Worm (Caenorhabditis elegans): ENCODE data around the gene C16E9.1.

Gene C16E9.1

DNA sequence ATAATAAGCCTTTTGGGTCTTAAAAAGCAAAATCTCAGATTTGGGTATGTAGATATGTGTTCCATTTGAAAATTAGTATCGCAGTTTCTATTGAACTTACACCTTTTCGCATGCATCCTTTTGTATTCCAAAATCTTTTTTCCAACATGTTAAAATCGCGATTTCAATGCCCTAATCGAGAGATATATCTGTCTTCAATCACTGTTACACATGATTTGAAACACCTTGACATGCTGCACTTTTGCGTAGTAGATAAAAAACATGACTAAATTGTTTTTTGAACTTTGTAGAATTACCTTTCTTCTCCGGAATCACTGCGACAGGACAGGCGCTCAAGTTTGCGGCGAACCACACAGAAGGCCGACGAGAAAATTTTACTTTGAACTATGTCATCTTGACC, 1.7 kb downstream of the C16E9.1 start:
- TF ChIP-seq gei-8 (GFP tag; optimal IDR thresholded peaks at IDR 0.05) (no peak), hlh-30 (tag; optimal IDR thresholded peaks at IDR 0.05; ENCODE audit: insufficient read depth) (peak; percentile 27)

DNA sequence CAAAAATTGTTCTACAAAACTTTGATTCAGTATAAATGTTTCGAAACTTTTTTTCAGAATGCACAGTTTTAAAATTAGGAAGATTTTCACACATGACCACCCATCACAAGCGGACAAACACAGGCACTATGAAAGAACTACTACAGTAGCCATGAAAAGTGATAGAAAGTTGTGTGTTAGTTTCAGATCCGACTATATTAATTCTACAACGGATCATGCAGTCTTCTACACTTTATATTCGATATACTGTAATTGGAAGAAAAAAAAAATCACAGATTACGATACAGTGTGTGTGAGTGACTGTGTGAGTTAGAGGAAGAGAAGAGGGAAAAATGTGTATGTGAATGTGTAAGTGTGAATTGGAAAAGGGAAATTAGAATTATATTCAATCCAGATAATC, 6.8 kb downstream of the C16E9.1 start:
- TF ChIP-seq mxl-2 (GFP tag; conservative IDR thresholded peaks at IDR 0.05) (no peak), unc-62 (GFP tag; optimal IDR thresholded peaks at IDR 0.05 in 1 of 2) (peak in 1 of 2 experiments; percentile 96), unc-62 (tag; optimal IDR thresholded peaks at IDR 0.05) (no peak)

DNA sequence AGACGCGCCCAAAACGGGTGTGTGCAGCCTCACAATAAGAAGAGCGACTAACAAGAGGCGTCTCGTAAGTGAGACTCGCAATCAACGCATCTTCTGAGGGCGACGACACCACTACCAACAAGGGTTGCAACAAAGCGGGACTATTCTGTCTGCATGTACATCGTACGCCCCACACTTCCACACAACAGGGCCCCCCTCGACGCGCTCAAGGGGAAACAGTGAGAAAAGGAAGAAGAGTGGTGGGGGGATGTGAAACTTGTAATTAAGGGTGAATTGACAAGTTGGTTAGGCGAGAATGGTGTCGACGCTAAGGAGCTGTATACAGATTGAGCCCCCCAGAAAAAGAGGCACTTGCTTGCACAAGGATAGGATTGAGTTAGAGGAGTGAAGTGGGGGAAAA, 13.3 kb downstream of the C16E9.1 start:
- TF ChIP-seq lin-13 (GFP tag; optimal IDR thresholded peaks at IDR 0.05) (no peak), ceh-28 (tag; optimal IDR thresholded peaks at IDR 0.05) (no peak), aha-1 (tag) (no peak), ztf-7 (tag; optimal IDR thresholded peaks at IDR 0.05) (no peak), pqm-1 (tag; optimal IDR thresholded peaks at IDR 0.05) (no peak), ztf-11 (tag; optimal IDR thresholded peaks at IDR 0.05) (no peak), Y75B8A.6 (GFP tag; IDR thresholded peaks at IDR 0.05) (no peak), skn-1 (tag; optimal IDR thresholded peaks at IDR 0.05) (no peak), zfp-3 (GFP tag; conservative IDR thresholded peaks at IDR 0.05) (no peak), pha-4 (GFP tag; IDR thresholded peaks at IDR 0.05) (no peak), pha-4 (tag; optimal IDR thresholded peaks at IDR 0.05) (no peak), set-16 (GFP tag; IDR thresholded peaks at IDR 0.05) (no peak), tag-97 (GFP tag; IDR thresholded peaks at IDR 0.05) (no peak), jun-1 (tag; optimal IDR thresholded peaks at IDR 0.05) (no peak)

DNA sequence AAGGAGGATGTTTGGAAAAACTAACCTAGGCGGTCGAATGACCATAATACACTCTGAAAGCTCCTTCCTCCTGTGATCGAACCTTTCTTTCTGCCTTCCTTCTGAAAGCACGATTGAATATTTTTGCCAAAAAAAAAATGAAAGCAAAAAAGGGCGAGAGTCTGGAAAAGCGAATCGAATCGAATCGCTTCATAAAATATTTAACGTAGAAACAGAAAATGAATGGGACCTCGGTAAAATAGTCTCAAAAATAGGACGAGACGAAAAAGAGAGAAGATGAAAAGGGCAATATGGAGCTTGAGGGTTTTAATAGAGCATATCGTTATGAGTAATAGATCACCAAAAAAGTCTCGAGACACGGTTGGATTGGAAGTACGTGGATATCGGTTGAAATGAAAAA, 16.3 kb downstream of the C16E9.1 start, which contains the start of gene inx-1:
Gene inx-1 (minus strand): TSS at position 101 of the 400 bp plus-strand sequence.
- no peak for TF ChIP-seq sdz-12 (GFP tag; optimal IDR thresholded peaks at IDR 0.05)
- no peak for TF ChIP-seq snpc-4 (tag; optimal IDR thresholded peaks at IDR 0.05)

DNA sequence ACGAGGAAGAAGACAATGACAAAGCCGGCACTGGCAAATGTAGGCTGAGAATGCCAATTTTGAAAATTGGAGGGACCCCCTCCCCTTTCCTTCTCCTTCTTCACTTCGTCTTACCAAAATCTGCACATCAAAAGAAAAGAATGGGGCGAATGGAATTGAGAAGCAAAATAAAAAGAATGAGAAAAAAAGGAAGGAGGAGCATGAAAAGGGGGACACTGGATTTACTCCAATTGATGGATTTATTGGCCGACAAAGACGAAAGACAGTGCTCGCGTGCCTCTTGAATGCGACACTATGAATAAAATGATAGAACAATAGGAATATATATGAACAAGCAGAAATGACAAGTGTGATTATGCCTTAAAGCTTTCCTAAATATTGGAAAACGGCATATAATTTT, 18.9 kb downstream of the C16E9.1 start:
- TF ChIP-seq ZK546.5 (tag; optimal IDR thresholded peaks at IDR 0.05) = no peak
- no peak for TF ChIP-seq F26F4.8 (GFP tag; conservative IDR thresholded peaks at IDR 0.05)
- peak; percentile 61 for TF ChIP-seq aha-1 (tag)
- TF ChIP-seq nhr-77 (tag; optimal IDR thresholded peaks at IDR 0.05) = no peak
- TF ChIP-seq madf-9 (GFP tag; conservative IDR thresholded peaks at IDR 0.05) = no peak

DNA sequence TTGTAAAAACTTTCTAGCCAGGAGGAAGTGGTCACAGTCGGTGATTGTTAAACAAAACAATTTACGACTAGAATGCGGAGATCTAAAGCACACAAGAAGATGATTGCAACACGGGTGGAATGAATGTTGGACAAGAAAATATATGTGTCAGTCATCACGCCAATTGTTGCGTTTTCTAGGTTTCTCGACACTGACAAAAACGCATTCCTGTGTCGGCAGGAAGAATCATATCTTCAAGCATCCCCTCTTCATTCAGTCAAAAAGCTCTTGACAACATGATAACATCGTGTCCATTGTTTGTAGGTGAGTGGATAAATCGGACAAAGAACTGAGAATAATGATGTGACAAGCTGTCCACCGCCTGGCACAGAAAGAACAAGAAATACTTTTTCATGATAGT, 19.5 kb downstream of the C16E9.1 start:
- TF ChIP-seq unc-62 (GFP tag; optimal IDR thresholded peaks at IDR 0.05 in 1 of 2) = peak in 1 of 2 experiments; percentile 83
- no peak for TF ChIP-seq unc-62 (tag; optimal IDR thresholded peaks at IDR 0.05)
- TF ChIP-seq nhr-6 (tag; optimal IDR thresholded peaks at IDR 0.05) = no peak

DNA sequence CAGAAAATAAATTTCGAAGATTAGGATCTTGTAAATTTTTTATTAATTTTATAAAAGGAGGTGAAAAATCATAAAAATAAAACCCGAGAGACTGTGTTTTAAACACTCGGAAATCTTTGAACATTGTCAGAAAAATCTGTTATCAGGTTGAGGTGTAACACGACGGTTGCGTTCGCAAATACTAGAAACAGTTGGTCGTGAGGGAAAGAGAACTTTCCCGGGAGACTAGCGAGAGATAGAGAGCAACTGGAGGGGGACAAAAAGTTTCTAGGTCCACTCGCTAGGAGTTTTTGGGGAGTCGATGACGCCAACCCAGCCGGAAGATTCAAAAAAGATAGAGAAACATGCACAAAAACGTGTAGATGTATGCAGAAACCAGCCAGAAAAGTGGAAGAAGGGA, 22.3 kb downstream of the C16E9.1 start:
- TF ChIP-seq tra-1 (GFP tag; IDR thresholded peaks at IDR 0.05) (no peak), daf-16 (GFP tag; optimal IDR thresholded peaks at IDR 0.05) (peak in 1 of 2 experiments; percentile 31), daf-16 (tag; optimal IDR thresholded peaks at IDR 0.05) (no peak), unc-130 (GFP tag; optimal IDR thresholded peaks at IDR 0.05) (no peak), ztf-7 (tag; optimal IDR thresholded peaks at IDR 0.05) (no peak), snpc-4 (tag; optimal IDR thresholded peaks at IDR 0.05) (no peak), tag-97 (GFP tag; IDR thresholded peaks at IDR 0.05) (no peak), T20F7.1 (GFP tag; optimal IDR thresholded peaks at IDR 0.05) (no peak)
